In the genomic region with DNA sequence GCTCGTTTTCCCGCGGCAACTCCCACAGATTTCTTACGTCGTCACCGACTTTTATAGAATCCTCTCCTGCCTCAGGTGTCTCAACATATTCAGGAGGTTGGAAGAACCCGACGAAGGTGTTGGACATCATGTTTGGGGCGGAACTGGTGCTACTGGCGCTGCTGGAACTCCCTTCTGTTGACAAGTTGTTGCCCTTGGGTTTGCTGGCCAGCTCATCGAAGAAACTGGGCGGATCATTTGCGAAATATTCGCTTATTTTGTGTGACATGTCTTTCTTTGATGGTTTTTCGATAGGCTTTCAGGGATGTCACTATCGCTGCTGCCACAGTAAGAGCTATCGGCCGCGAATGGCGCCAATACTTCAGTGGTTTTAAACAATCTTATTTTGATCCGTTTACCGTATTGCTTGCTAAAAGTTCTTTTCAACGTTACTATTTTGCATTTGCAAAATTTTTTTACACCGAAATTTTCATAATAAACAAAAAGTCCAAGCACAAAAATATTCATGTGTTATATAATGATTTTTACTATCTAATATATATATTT, we compare ENCODE assay signal across 1 fruit fly cellular context.
TF ChIP-seq lines count a peak whose summit lies in the region.

A gene (minus strand): TSS at position 303 of the 546 bp plus-strand sequence.

TF ChIP-seq in whole organism, embryonic, 481 proteins besides CTCF, POLR2A, EP300 and RAD21 (continued from another document):
- TF ChIP-seq eve (GFP tag; optimal IDR thresholded peaks at IDR 0.05; lab: Kevin White, UChicago) (no peak), jigr1 (GFP tag; IDR thresholded peaks at IDR 0.05; lab: Robert Waterston, UW) (no peak), Eip74EF (GFP tag; optimal IDR thresholded peaks at IDR 0.05; lab: Kevin White, UChicago) (no peak), CG32772 (GFP tag; IDR thresholded peaks at IDR 0.05; lab: Robert Waterston, UW) (no peak), pan (optimal IDR thresholded peaks at IDR 0.05; lab: Kevin White, UChicago) (no peak), pan (GFP tag; optimal IDR thresholded peaks at IDR 0.05 in 1 of 2, IDR thresholded peaks at IDR 0.05 in 1 of 2) (no peak), CG1602 (GFP tag; optimal IDR thresholded peaks at IDR 0.05; lab: Kevin White, UChicago) (no peak), CG12104 (GFP tag; optimal IDR thresholded peaks at IDR 0.05; lab: Kevin White, UChicago) (no peak), phol (tag; optimal IDR thresholded peaks at IDR 0.05; lab: Kevin White, UChicago) (peak; percentile 14), CG34224 (GFP tag; IDR thresholded peaks at IDR 0.05; lab: Robert Waterston, UW; ENCODE audit: partially characterized antibody) (peak; percentile 95), her (GFP tag; optimal IDR thresholded peaks at IDR 0.05; lab: Kevin White, UChicago) (peak; percentile 5), fu2 (GFP tag; optimal IDR thresholded peaks at IDR 0.05; lab: Kevin White, UChicago) (no peak), tap (tag; optimal IDR thresholded peaks at IDR 0.05; lab: Kevin White, UChicago) (no peak), Hand (GFP tag; optimal IDR thresholded peaks at IDR 0.05; lab: Kevin White, UChicago) (no peak), CG31224 (GFP tag; IDR thresholded peaks at IDR 0.05; lab: Robert Waterston, UW) (no peak), Six4 (GFP tag; optimal IDR thresholded peaks at IDR 0.05; lab: Kevin White, UChicago) (no peak), hb (GFP tag; IDR thresholded peaks at IDR 0.05; lab: Robert Waterston, UW; ENCODE audit: partially characterized antibody) (peak; percentile 86), CG12299 (tag; optimal IDR thresholded peaks at IDR 0.05; lab: Kevin White, UChicago) (no peak), TFAM (GFP tag; optimal IDR thresholded peaks at IDR 0.05; lab: Kevin White, UChicago) (no peak), Neu2 (GFP tag; optimal IDR thresholded peaks at IDR 0.05; lab: Kevin White, UChicago; ENCODE audit: borderline replicate concordance) (no peak), psq (GFP tag; optimal IDR thresholded peaks at IDR 0.05; lab: Kevin White, UChicago) (no peak), abd-A (tag; optimal IDR thresholded peaks at IDR 0.05; lab: Kevin White, UChicago) (no peak), eyg (GFP tag; optimal IDR thresholded peaks at IDR 0.05; lab: Kevin White, UChicago) (no peak), Dfd (GFP tag; optimal IDR thresholded peaks at IDR 0.05; lab: Kevin White, UChicago) (no peak), CG4360 (GFP tag; IDR thresholded peaks at IDR 0.05; lab: Robert Waterston, UW) (no peak), chif (GFP tag; optimal IDR thresholded peaks at IDR 0.05; lab: Kevin White, UChicago) (no peak), CG10267 (tag; optimal IDR thresholded peaks at IDR 0.05; lab: Kevin White, UChicago) (peak; percentile 14), Blimp-1 (GFP tag; optimal IDR thresholded peaks at IDR 0.05; lab: Kevin White, UChicago) (no peak), Dad (GFP tag; optimal IDR thresholded peaks at IDR 0.05; lab: Kevin White, UChicago) (no peak), E2f2 (GFP tag; IDR thresholded peaks at IDR 0.05; lab: Robert Waterston, UW) (peak; percentile 98), Dbx (GFP tag; IDR thresholded peaks at IDR 0.05; lab: Robert Waterston, UW) (no peak), D19A (tag; optimal IDR thresholded peaks at IDR 0.05; lab: Kevin White, UChicago) (no peak), CG18262 (tag; optimal IDR thresholded peaks at IDR 0.05; lab: Kevin White, UChicago) (no peak), klu (GFP tag; IDR thresholded peaks at IDR 0.05; lab: Robert Waterston, UW) (no peak), CG12942 (GFP tag; optimal IDR thresholded peaks at IDR 0.05; lab: Kevin White, UChicago) (no peak), crc (GFP tag; optimal IDR thresholded peaks at IDR 0.05; lab: Kevin White, UChicago) (no peak), pita (GFP tag; optimal IDR thresholded peaks at IDR 0.05; lab: Kevin White, UChicago) (no peak), HLH3B (GFP tag; IDR thresholded peaks at IDR 0.05; lab: Robert Waterston, UW) (no peak), Usf (GFP tag; optimal IDR thresholded peaks at IDR 0.05; lab: Kevin White, UChicago) (no peak), CG15269 (tag; optimal IDR thresholded peaks at IDR 0.05; lab: Kevin White, UChicago) (no peak), Dip3 (GFP tag; optimal IDR thresholded peaks at IDR 0.05; lab: Kevin White, UChicago) (no peak), CG10565 (GFP tag; optimal IDR thresholded peaks at IDR 0.05; lab: Kevin White, UChicago) (no peak), wor (GFP tag; IDR thresholded peaks at IDR 0.05; lab: Robert Waterston, UW) (no peak), Lhr (GFP tag; optimal IDR thresholded peaks at IDR 0.05; lab: Kevin White, UChicago) (no peak), CG4854 (GFP tag; optimal IDR thresholded peaks at IDR 0.05; lab: Kevin White, UChicago) (no peak), CG17802 (tag; optimal IDR thresholded peaks at IDR 0.05; lab: Kevin White, UChicago) (no peak), CG13424 (tag; optimal IDR thresholded peaks at IDR 0.05; lab: Kevin White, UChicago) (no peak), CG14014 (GFP tag; IDR thresholded peaks at IDR 0.05; lab: Robert Waterston, UW) (no peak), Dref (GFP tag; IDR thresholded peaks at IDR 0.05; lab: Robert Waterston, UW) (peak; percentile 80), pros (GFP tag; optimal IDR thresholded peaks at IDR 0.05; lab: Kevin White, UChicago) (no peak), E2f1 (GFP tag; IDR thresholded peaks at IDR 0.05; lab: Robert Waterston, UW) (no peak), Sin3A (optimal IDR thresholded peaks at IDR 0.05; lab: Kevin White, UChicago) (peak; percentile 43), CG2120 (GFP tag; optimal IDR thresholded peaks at IDR 0.05; lab: Kevin White, UChicago) (no peak), CG7745 (tag; optimal IDR thresholded peaks at IDR 0.05; lab: Kevin White, UChicago) (no peak), hbn (GFP tag; IDR thresholded peaks at IDR 0.05; lab: Robert Waterston, UW; ENCODE audit: partially characterized antibody) (peak; percentile 96), seq (GFP tag; IDR thresholded peaks at IDR 0.05; lab: Robert Waterston, UW) (no peak), Rx (GFP tag; IDR thresholded peaks at IDR 0.05; lab: Robert Waterston, UW) (no peak), usp (GFP tag; optimal IDR thresholded peaks at IDR 0.05; lab: Kevin White, UChicago) (no peak), CG34422 (GFP tag; IDR thresholded peaks at IDR 0.05; lab: Robert Waterston, UW) (no peak), CG7271 (tag; optimal IDR thresholded peaks at IDR 0.05; lab: Kevin White, UChicago) (no peak), lbe (GFP tag; optimal IDR thresholded peaks at IDR 0.05; lab: Kevin White, UChicago) (no peak), Nf-YC (tag; optimal IDR thresholded peaks at IDR 0.05; lab: Kevin White, UChicago) (no peak), CG10431 (GFP tag; optimal IDR thresholded peaks at IDR 0.05; lab: Kevin White, UChicago) (no peak), CG17186 (GFP tag; optimal IDR thresholded peaks at IDR 0.05; lab: Kevin White, UChicago) (peak; percentile 4), CG15073 (GFP tag; optimal IDR thresholded peaks at IDR 0.05; lab: Kevin White, UChicago) (no peak), nerfin-1 (tag; optimal IDR thresholded peaks at IDR 0.05; lab: Kevin White, UChicago) (no peak), sob (GFP tag; IDR thresholded peaks at IDR 0.05; lab: Robert Waterston, UW) (no peak), pzg (GFP tag; optimal IDR thresholded peaks at IDR 0.05; lab: Kevin White, UChicago) (peak; percentile 75), Sry-δ (GFP tag; optimal IDR thresholded peaks at IDR 0.05; lab: Kevin White, UChicago) (peak; percentile 94), tup (GFP tag; optimal IDR thresholded peaks at IDR 0.05; lab: Kevin White, UChicago) (no peak)
